Worm (Caenorhabditis elegans): ENCODE results near the gene E02A10.3.

ce11 chrV:12624371-12624770 is 45.0 kb downstream of the E02A10.3 start, which contains the start of gene F56H9.9:
- TF ChIP-seq nhr-232 (tag; optimal IDR thresholded peaks at IDR 0.05) (no peak), C08G9.2 (tag; optimal IDR thresholded peaks at IDR 0.05) (no peak), nhr-11 (tag; optimal IDR thresholded peaks at IDR 0.05) (no peak)
